Worm (Caenorhabditis elegans) whole organism, early embryonic: ENCODE measurements around the gene F35F10.13.

Experiments used
- B0310.2 ChIP-seq: sonication (generic microtip); optimal IDR thresholded peaks from 2 replicates; lab custom pipeline; 2016; ENCODE audit warnings: mild to moderate bottlenecking, missing genetic modification characterization, missing compliant biosample characterization
- F13C5.2 ChIP-seq: sonication (generic microtip); optimal IDR thresholded peaks from 2 replicates; lab custom pipeline; 2017; ENCODE audit warnings: mild to moderate bottlenecking, missing genetic modification characterization, inconsistent platforms, missing compliant biosample characterization
- aly-1 ChIP-seq: sonication (generic microtip); optimal IDR thresholded peaks from 2 replicates; lab custom pipeline; 2016; ENCODE audit warnings: missing genetic modification characterization, missing compliant biosample characterization
- ama-1 ChIP-seq: fragments of 150-350 bp; optimal IDR thresholded peaks from 2 replicates; lab custom pipeline; 2014
- ceh-13 ChIP-seq: fragments of 200-800 bp; sonication (Bioruptor generic); optimal IDR thresholded peaks from 2 replicates; lab custom pipeline; 2018; ENCODE audit warnings: mild to moderate bottlenecking, missing genetic modification characterization, missing compliant biosample characterization
- ceh-36 ChIP-seq: sonication (generic microtip); optimal IDR thresholded peaks from 2 replicates; lab custom pipeline; 2016; ENCODE audit warnings: missing genetic modification characterization, inconsistent platforms, missing compliant biosample characterization
- ets-7 ChIP-seq: sonication (generic microtip); optimal IDR thresholded peaks from 2 replicates; lab custom pipeline; 2016; ENCODE audit warnings: missing genotype, missing genetic modification characterization, missing compliant biosample characterization
- flt-1 ChIP-seq: fragments of 200-800 bp; sonication (Bioruptor generic); IDR thresholded peaks from 2 replicates; pipeline ENCODE4 v1.3.6; 2022; ENCODE audit warnings: missing genetic modification characterization, missing compliant biosample characterization
- hmbx-1 ChIP-seq: sonication (generic microtip); optimal IDR thresholded peaks from 2 replicates; lab custom pipeline; 2016; ENCODE audit warnings: mild to moderate bottlenecking, missing genetic modification characterization, missing compliant biosample characterization
- hmg-4 ChIP-seq: fragments of 200-800 bp; sonication (Bioruptor generic); optimal IDR thresholded peaks from 2 replicates; lab custom pipeline; 2018; ENCODE audit warnings: mild to moderate bottlenecking, missing genetic modification characterization, missing compliant biosample characterization
- hnd-1 ChIP-seq: sonication (generic microtip); optimal IDR thresholded peaks from 2 replicates; lab custom pipeline; 2016; ENCODE audit warnings: missing genetic modification characterization, missing compliant biosample characterization
- pes-1 ChIP-seq: fragments of 200-800 bp; sonication (Bioruptor generic); IDR thresholded peaks from 2 replicates; pipeline ENCODE4 v1.3.6; 2022; ENCODE audit warnings: missing genetic modification reagents, missing genetic modification characterization, missing compliant biosample characterization
- scrt-1 ChIP-seq: fragments of 200-800 bp; sonication (Bioruptor generic); IDR thresholded peaks from 2 replicates; pipeline ENCODE4 v1.3.6; 2022; ENCODE audit warnings: missing genetic modification characterization, missing compliant biosample characterization
- sea-1 ChIP-seq: fragments of 200-800 bp; sonication (Bioruptor generic); conservative IDR thresholded peaks from 2 replicates; pipeline ENCODE4 v1.3.6; 2022; ENCODE audit warnings: missing genetic modification characterization, missing compliant biosample characterization
- tbx-11 ChIP-seq: fragments of 200-800 bp; sonication (Bioruptor generic); IDR thresholded peaks from 2 replicates; pipeline ENCODE4 v1.3.6; 2022; ENCODE audit warnings: missing genetic modification characterization, missing compliant biosample characterization
- tbx-37 ChIP-seq: fragments of 200-800 bp; sonication (Bioruptor generic); conservative IDR thresholded peaks from 2 replicates; pipeline ENCODE4 v1.3.6; 2022; ENCODE audit warnings: missing genetic modification reagents, missing genetic modification characterization, missing compliant biosample characterization
- tra-4 ChIP-seq: sonication (generic microtip); optimal IDR thresholded peaks from 2 replicates; lab custom pipeline; 2017; ENCODE audit warnings: missing genetic modification characterization, missing compliant biosample characterization

F35F10.13 gene

DNA sequence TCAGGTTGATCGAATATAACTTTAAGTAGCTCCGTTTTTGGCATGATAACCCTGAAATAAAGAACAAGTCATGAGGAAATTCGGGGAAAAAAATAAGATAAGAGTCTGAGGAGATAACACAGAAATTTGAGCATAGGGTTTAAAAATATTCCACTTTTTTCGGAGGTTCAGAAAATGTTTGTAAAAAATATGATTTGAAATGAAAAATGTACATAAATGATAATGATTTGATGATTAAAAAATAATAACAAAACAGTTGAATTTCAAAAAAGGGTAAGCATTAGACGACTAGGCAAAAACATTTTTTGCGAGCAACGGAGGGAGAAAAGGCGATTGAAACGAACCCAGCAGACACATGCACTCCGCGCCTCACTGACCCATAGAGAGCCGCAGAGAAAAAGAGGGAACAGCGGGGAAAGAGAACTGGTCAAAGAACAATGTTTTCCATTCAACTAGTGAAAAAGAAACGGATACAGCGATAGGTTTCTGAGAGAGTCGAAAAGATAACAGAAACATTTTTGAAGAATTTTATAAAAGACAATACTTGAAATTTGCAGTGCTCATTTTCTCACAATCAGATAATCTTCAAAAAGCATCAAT lies 6.7 kb downstream of the F35F10.13 start, which contains the start of gene arrd-18:
arrd-18 (minus strand) TSS at position 51 of the 600 bp plus-strand sequence.
- no peak for TF ChIP-seq tbx-11 (GFP tag; lab: Robert Waterston, UW)
- no peak for TF ChIP-seq B0310.2 (tag; lab: Kevin White, UChicago)
- TF ChIP-seq ets-7: no peak
- TF ChIP-seq hmg-4 (GFP tag; lab: Kevin White, UChicago): no peak
- TF ChIP-seq hnd-1 (tag; lab: Kevin White, UChicago): no peak
- TF ChIP-seq ceh-13 (GFP tag; lab: Kevin White, UChicago): no peak

DNA sequence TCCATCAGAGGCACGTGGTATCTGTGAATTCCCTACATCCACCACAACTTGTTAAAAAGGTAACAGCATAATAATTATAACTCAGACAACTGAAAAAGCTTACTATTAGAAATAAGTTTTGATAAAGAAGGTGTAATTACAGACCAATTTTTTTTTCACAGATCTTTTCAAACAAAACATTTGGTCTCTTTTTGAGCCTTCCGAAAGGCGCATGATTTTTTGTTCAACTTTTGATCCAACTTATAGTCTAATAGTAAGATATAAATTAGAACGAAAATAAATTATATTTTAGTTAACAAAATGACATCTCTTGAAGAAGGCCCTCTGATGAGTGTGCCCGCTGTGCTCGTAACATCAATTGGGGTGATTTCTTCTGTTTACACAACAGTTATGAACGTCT lies 10.7 kb downstream of the F35F10.13 start, which contains the start of gene srbc-3:
srbc-3 (plus strand) TSS at position 301 of the 400 bp plus-strand sequence.
- TF ChIP-seq B0310.2 (tag; lab: Kevin White, UChicago): no peak
- TF ChIP-seq tra-4 (tag; lab: Kevin White, UChicago): no peak
- no peak for TF ChIP-seq hmbx-1 (tag; lab: Kevin White, UChicago)
- TF ChIP-seq flt-1 (GFP tag; lab: Robert Waterston, UW): no peak
- no peak for TF ChIP-seq ceh-36
- no peak for TF ChIP-seq tbx-37 (GFP tag; lab: Robert Waterston, UW)
- TF ChIP-seq ama-1 (lab: Kevin White, UChicago): no peak
- TF ChIP-seq hmg-4 (GFP tag; lab: Kevin White, UChicago): no peak
- no peak for TF ChIP-seq ets-7
- TF ChIP-seq sea-1 (GFP tag; lab: Robert Waterston, UW): no peak
- no peak for TF ChIP-seq tbx-11 (GFP tag; lab: Robert Waterston, UW)
- no peak for TF ChIP-seq hnd-1 (tag; lab: Kevin White, UChicago)
- TF ChIP-seq ceh-13 (GFP tag; lab: Kevin White, UChicago): no peak
- TF ChIP-seq scrt-1 (GFP tag; lab: Robert Waterston, UW): no peak
- TF ChIP-seq pes-1 (GFP tag; lab: Robert Waterston, UW): no peak
- TF ChIP-seq F13C5.2 (tag; lab: Kevin White, UChicago): no peak
- no peak for TF ChIP-seq aly-1 (tag; lab: Kevin White, UChicago)

ce11 chrV:3301898-3302297 lies 17.0 kb downstream of the F35F10.13 start, which contains the start of gene srbc-1:
Gene srbc-1 (minus strand): TSS chrV:3301998.
- no peak for TF ChIP-seq flt-1 (GFP tag; lab: Robert Waterston, UW)
- TF ChIP-seq B0310.2 (tag; lab: Kevin White, UChicago): no peak
- TF ChIP-seq scrt-1 (GFP tag; lab: Robert Waterston, UW): no peak
- no peak for TF ChIP-seq aly-1 (tag; lab: Kevin White, UChicago)
- no peak for TF ChIP-seq sea-1 (GFP tag; lab: Robert Waterston, UW)
- TF ChIP-seq ets-7: no peak
- TF ChIP-seq ama-1 (lab: Kevin White, UChicago): no peak
- TF ChIP-seq F13C5.2 (tag; lab: Kevin White, UChicago): no peak
- TF ChIP-seq ceh-36: no peak
- no peak for TF ChIP-seq hnd-1 (tag; lab: Kevin White, UChicago)
- TF ChIP-seq pes-1 (GFP tag; lab: Robert Waterston, UW): no peak
- no peak for TF ChIP-seq hmg-4 (GFP tag; lab: Kevin White, UChicago)
- TF ChIP-seq tra-4 (tag; lab: Kevin White, UChicago): no peak
- TF ChIP-seq tbx-11 (GFP tag; lab: Robert Waterston, UW): no peak
- no peak for TF ChIP-seq ceh-13 (GFP tag; lab: Kevin White, UChicago)
- no peak for TF ChIP-seq hmbx-1 (tag; lab: Kevin White, UChicago)
- no peak for TF ChIP-seq tbx-37 (GFP tag; lab: Robert Waterston, UW)

DNA sequence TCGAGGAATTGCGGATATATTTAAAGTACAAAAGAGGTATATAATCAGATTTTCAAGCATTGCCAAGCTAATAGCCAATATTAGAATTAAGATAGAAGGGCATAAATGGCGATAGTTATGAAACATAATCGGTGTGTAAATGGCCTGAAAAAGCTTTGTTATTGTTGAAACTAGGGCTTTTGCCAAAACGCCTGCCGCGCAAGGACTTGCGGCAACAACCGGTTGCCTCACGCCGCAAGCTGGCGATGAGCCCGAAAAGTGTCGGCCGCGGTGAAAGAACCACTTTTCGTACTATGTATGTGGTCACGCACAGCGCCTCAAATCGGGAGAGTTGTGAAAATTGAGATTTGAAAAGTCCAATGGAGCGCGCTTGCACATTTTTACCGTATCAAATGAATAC lies 19.4 kb downstream of the F35F10.13 start:
- no peak for TF ChIP-seq sea-1 (GFP tag; lab: Robert Waterston, UW)
- TF ChIP-seq ets-7: no peak
- no peak for TF ChIP-seq F13C5.2 (tag; lab: Kevin White, UChicago)
- no peak for TF ChIP-seq hnd-1 (tag; lab: Kevin White, UChicago)
- TF ChIP-seq B0310.2 (tag; lab: Kevin White, UChicago): no peak
- TF ChIP-seq tra-4 (tag; lab: Kevin White, UChicago): no peak
- no peak for TF ChIP-seq hmg-4 (GFP tag; lab: Kevin White, UChicago)

DNA sequence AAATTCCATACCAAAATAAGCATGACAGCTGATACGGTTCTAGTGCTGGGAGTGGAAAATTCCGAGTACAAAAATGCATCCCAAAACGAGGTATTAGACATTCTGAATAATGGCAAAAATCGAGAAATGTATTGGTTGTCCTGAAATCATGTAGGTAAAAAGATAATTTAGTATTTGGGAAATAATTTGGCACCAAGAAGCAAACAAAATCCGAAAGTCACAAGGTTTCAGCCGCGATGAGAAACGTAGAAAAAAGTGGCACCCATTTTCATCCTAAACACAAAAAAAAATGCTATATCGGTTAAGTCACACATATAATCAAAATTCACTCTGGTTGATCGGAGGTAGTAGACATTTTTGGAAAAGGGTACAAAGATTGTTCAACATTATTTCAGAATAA lies 21.1 kb downstream of the F35F10.13 start, which contains the start of gene srx-122:
srx-122 (minus strand) TSS at position 101 of the 400 bp plus-strand sequence.
- TF ChIP-seq ceh-13 (GFP tag; lab: Kevin White, UChicago) (no peak), hmg-4 (GFP tag; lab: Kevin White, UChicago) (no peak), tra-4 (tag; lab: Kevin White, UChicago) (no peak), tbx-11 (GFP tag; lab: Robert Waterston, UW) (no peak), ets-7 (no peak), hnd-1 (tag; lab: Kevin White, UChicago) (no peak), pes-1 (GFP tag; lab: Robert Waterston, UW) (no peak), B0310.2 (tag; lab: Kevin White, UChicago) (no peak), ama-1 (lab: Kevin White, UChicago) (no peak), scrt-1 (GFP tag; lab: Robert Waterston, UW) (no peak), aly-1 (tag; lab: Kevin White, UChicago) (no peak)

ce11 chrV:3295368-3295767 lies 23.5 kb downstream of the F35F10.13 start:
- TF ChIP-seq hnd-1 (tag; lab: Kevin White, UChicago) (no peak), tra-4 (tag; lab: Kevin White, UChicago) (no peak)

ce11 chrV:3289267-3289666 lies 29.6 kb downstream of the F35F10.13 start, which contains the start of gene F35F10.6:
Gene F35F10.6 (minus strand): TSS chrV:3289367.
- TF ChIP-seq flt-1 (GFP tag; lab: Robert Waterston, UW): no peak
- TF ChIP-seq ama-1 (lab: Kevin White, UChicago): no peak
- no peak for TF ChIP-seq F13C5.2 (tag; lab: Kevin White, UChicago)
- no peak for TF ChIP-seq scrt-1 (GFP tag; lab: Robert Waterston, UW)
- no peak for TF ChIP-seq tra-4 (tag; lab: Kevin White, UChicago)
- TF ChIP-seq tbx-11 (GFP tag; lab: Robert Waterston, UW): no peak
- TF ChIP-seq ets-7: no peak
- TF ChIP-seq sea-1 (GFP tag; lab: Robert Waterston, UW): no peak
- TF ChIP-seq hmbx-1 (tag; lab: Kevin White, UChicago): no peak
- no peak for TF ChIP-seq tbx-37 (GFP tag; lab: Robert Waterston, UW)
- TF ChIP-seq hmg-4 (GFP tag; lab: Kevin White, UChicago): no peak
- TF ChIP-seq ceh-13 (GFP tag; lab: Kevin White, UChicago): no peak
- TF ChIP-seq ceh-36: no peak
- TF ChIP-seq hnd-1 (tag; lab: Kevin White, UChicago): no peak
- TF ChIP-seq B0310.2 (tag; lab: Kevin White, UChicago): no peak
- no peak for TF ChIP-seq aly-1 (tag; lab: Kevin White, UChicago)
- TF ChIP-seq pes-1 (GFP tag; lab: Robert Waterston, UW): no peak
